Fruit fly (Drosophila melanogaster) whole organism, embryonic: ENCODE data around the gene MED27.

Source experiments
- Adf1 ChIP-seq: fragments of 200-800 bp; sonication (Bioruptor generic); IDR thresholded peaks from 2 replicates; pipeline ENCODE4 v1.3.6; 2022; ENCODE audit warnings: missing biosample characterization, missing genetic modification characterization
- CG10267 ChIP-seq: fragments of 200-800 bp; sonication (Bioruptor generic); optimal IDR thresholded peaks from 2 replicates; lab custom pipeline; 2018; ENCODE audit warnings: missing biosample characterization, mild to moderate bottlenecking, missing genetic modification characterization, moderate library complexity
- CG10654 ChIP-seq: fragments of 200-800 bp; sonication (Bioruptor generic); optimal IDR thresholded peaks from 2 replicates; lab custom pipeline; 2016; ENCODE audit warnings: missing biosample characterization, missing genetic modification characterization
- CG11560 ChIP-seq: fragments of 200-800 bp; sonication (Bioruptor generic); IDR thresholded peaks from 3 replicates; pipeline ENCODE4 v1.3.6; 2022; ENCODE audit warnings: missing biosample characterization, missing genetic modification characterization
- CG12219 ChIP-seq: fragments of 200-800 bp; sonication (Bioruptor generic); optimal IDR thresholded peaks from 3 replicates; lab custom pipeline; 2018; ENCODE audit warnings: missing biosample characterization, mild to moderate bottlenecking, missing genetic modification characterization
- CG12299 ChIP-seq: fragments of 200-800 bp; sonication (Bioruptor generic); optimal IDR thresholded peaks from 2 replicates; lab custom pipeline; 2018; ENCODE audit warnings: missing biosample characterization, mild to moderate bottlenecking, missing genetic modification characterization
- CG14050 ChIP-seq: fragments of 200-800 bp; sonication (Bioruptor generic); IDR thresholded peaks from 3 replicates; pipeline ENCODE4 v1.3.6; 2022; ENCODE audit warnings: missing biosample characterization, missing genetic modification characterization
- CG14441 ChIP-seq: fragments of 200-800 bp; sonication (Bioruptor generic); IDR thresholded peaks from 2 replicates; pipeline ENCODE4 v1.3.6; 2022; ENCODE audit warnings: missing biosample characterization, missing genetic modification characterization
- CG14965 ChIP-seq: fragments of 200-800 bp; sonication (Bioruptor generic); optimal IDR thresholded peaks from 2 replicates; lab custom pipeline; 2016; ENCODE audit warnings: missing biosample characterization, missing genetic modification characterization, borderline replicate concordance
- CG15514 ChIP-seq: fragments of 200-800 bp; sonication (Bioruptor generic); optimal IDR thresholded peaks from 3 replicates; lab custom pipeline; 2017; ENCODE audit warnings: missing biosample characterization, missing genetic modification characterization, mild to moderate bottlenecking, moderate library complexity, missing genetic modification reagents
- CG16863 ChIP-seq: fragments of 200-800 bp; sonication (Bioruptor generic); optimal IDR thresholded peaks from 3 replicates; lab custom pipeline; 2016; ENCODE audit warnings: missing biosample characterization, missing genetic modification characterization
- CG17912 ChIP-seq: fragments of 200-800 bp; sonication (Bioruptor generic); optimal IDR thresholded peaks from 2 replicates; lab custom pipeline; 2018; ENCODE audit warnings: missing biosample characterization, mild to moderate bottlenecking, missing genetic modification characterization
- CG1792 ChIP-seq: fragments of 200-800 bp; sonication (Bioruptor generic); optimal IDR thresholded peaks from 2 replicates; lab custom pipeline; 2016; ENCODE audit warnings: missing biosample characterization, missing genetic modification characterization
- CG30431 ChIP-seq: fragments of 200-800 bp; sonication (Bioruptor generic); optimal IDR thresholded peaks from 2 replicates; lab custom pipeline; 2017; ENCODE audit warnings: missing biosample characterization, missing genetic modification characterization
- CG31441 ChIP-seq: fragments of 200-800 bp; sonication (Bioruptor generic); IDR thresholded peaks from 2 replicates; pipeline ENCODE4 v1.3.6; 2022; ENCODE audit warnings: missing biosample characterization, missing genetic modification characterization
- CG3995 ChIP-seq: fragments of 200-800 bp; sonication (Bioruptor generic); optimal IDR thresholded peaks from 3 replicates; lab custom pipeline; 2016; ENCODE audit warnings: missing biosample characterization, missing genetic modification characterization
- CG42726 ChIP-seq: fragments of 200-800 bp; sonication (Bioruptor generic); IDR thresholded peaks from 2 replicates; pipeline ENCODE4 v1.3.6; 2022; ENCODE audit warnings: missing biosample characterization, missing genetic modification characterization; ENCODE audit not compliant: partially characterized antibody
- CG4404 ChIP-seq: fragments of 200-800 bp; sonication (Bioruptor generic); IDR thresholded peaks from 2 replicates; pipeline ENCODE4 v1.3.6; 2022; ENCODE audit warnings: missing biosample characterization, missing genetic modification characterization
- CG4424 ChIP-seq: fragments of 200-800 bp; sonication (Bioruptor generic); optimal IDR thresholded peaks from 3 replicates; lab custom pipeline; 2016; ENCODE audit warnings: missing biosample characterization, missing genetic modification characterization
- CG6272 ChIP-seq: fragments of 200-800 bp; sonication (Bioruptor generic); IDR thresholded peaks from 2 replicates; pipeline ENCODE4 v1.3.6; 2022; ENCODE audit warnings: missing biosample characterization, missing genetic modification characterization
- CG6791 ChIP-seq: fragments of 200-800 bp; sonication (Bioruptor generic); IDR thresholded peaks from 3 replicates; pipeline ENCODE4 v1.3.6; 2022; ENCODE audit warnings: missing biosample characterization, missing genetic modification characterization; ENCODE audit not compliant: partially characterized antibody
- CkIIα-i1 ChIP-seq: fragments of 200-800 bp; sonication (Bioruptor generic); IDR thresholded peaks from 2 replicates; pipeline ENCODE4 v1.3.6; 2022; ENCODE audit warnings: missing biosample characterization, missing genetic modification characterization
- Dek ChIP-seq: fragments of 200-800 bp; sonication (Bioruptor generic); optimal IDR thresholded peaks from 3 replicates; lab custom pipeline; 2019; ENCODE audit warnings: missing biosample characterization, mild to moderate bottlenecking, missing genetic modification characterization, moderate library complexity
- Dll ChIP-seq: fragments of 200-800 bp; sonication (Bioruptor generic); IDR thresholded peaks from 4 replicates; pipeline ENCODE4 v1.3.6; 2022; ENCODE audit warnings: missing biosample characterization, missing genetic modification characterization; ENCODE audit not compliant: partially characterized antibody
- Gug ChIP-seq: fragments of 200-800 bp; sonication (Bioruptor generic); IDR thresholded peaks from 4 replicates; pipeline ENCODE4 v1.3.6; 2022; ENCODE audit warnings: missing biosample characterization, missing genetic modification characterization
- Hsf ChIP-seq: fragments of 200-800 bp; sonication (Bioruptor generic); optimal IDR thresholded peaks from 3 replicates; lab custom pipeline; 2016; ENCODE audit warnings: missing biosample characterization, missing genetic modification characterization
- Meics ChIP-seq: fragments of 200-800 bp; sonication (Bioruptor generic); optimal IDR thresholded peaks from 2 replicates; lab custom pipeline; 2017; ENCODE audit warnings: missing biosample characterization, mild to moderate bottlenecking, missing genetic modification characterization
- Opbp ChIP-seq: fragments of 200-800 bp; sonication (Bioruptor generic); IDR thresholded peaks from 3 replicates; pipeline ENCODE4 v1.3.6; 2022; ENCODE audit warnings: missing biosample characterization, missing genetic modification characterization; ENCODE audit not compliant: partially characterized antibody
- PHDP ChIP-seq: fragments of 200-800 bp; sonication (Bioruptor generic); optimal IDR thresholded peaks from 3 replicates; lab custom pipeline; 2018; ENCODE audit warnings: missing biosample characterization, mild to moderate bottlenecking, missing genetic modification characterization, moderate library complexity
- Poxn ChIP-seq: fragments of 200-800 bp; sonication (Bioruptor generic); IDR thresholded peaks from 2 replicates; pipeline ENCODE4 v1.3.6; 2022; ENCODE audit warnings: missing biosample characterization, missing genetic modification characterization
- Ptx1 ChIP-seq: fragments of 200-800 bp; sonication (Bioruptor generic); IDR thresholded peaks from 2 replicates; pipeline ENCODE4 v1.3.6; 2022; ENCODE audit warnings: missing biosample characterization, missing genetic modification characterization
- Ravus ChIP-seq: fragments of 200-800 bp; sonication (Bioruptor generic); IDR thresholded peaks from 2 replicates; pipeline ENCODE4 v1.3.6; 2022; ENCODE audit warnings: missing biosample characterization, missing genetic modification characterization
- Trl ChIP-seq, 3 experiments: fragments of >200 bp in 2 of 3; fragments of 200-800 bp in 1 of 3; sonication (Bioruptor generic) in 1 of 3; optimal IDR thresholded peaks; 2 replicates in 1 of 3; 3 replicates in 2 of 3; lab custom pipeline; 2016 to 2017; ENCODE audit warnings: missing biosample characterization in 1 of 3, missing genetic modification characterization in 1 of 3
- br ChIP-seq: fragments of >200 bp; optimal IDR thresholded peaks from 2 replicates; lab custom pipeline; 2017
- cato ChIP-seq: fragments of 200-800 bp; sonication (Bioruptor generic); optimal IDR thresholded peaks from 2 replicates; lab custom pipeline; 2016; ENCODE audit warnings: missing biosample characterization, missing genetic modification characterization, borderline replicate concordance
- ci ChIP-seq: fragments of 200-800 bp; sonication (Bioruptor generic); IDR thresholded peaks from 3 replicates; pipeline ENCODE4 v1.3.6; 2022; ENCODE audit warnings: missing biosample characterization, missing genetic modification characterization
- jumu ChIP-seq: fragments of 200-800 bp; sonication (Bioruptor generic); optimal IDR thresholded peaks from 3 replicates; lab custom pipeline; 2016; ENCODE audit warnings: missing biosample characterization, missing genetic modification characterization
- lab ChIP-seq: fragments of 200-800 bp; sonication (Bioruptor generic); optimal IDR thresholded peaks from 3 replicates; lab custom pipeline; 2017; ENCODE audit warnings: missing biosample characterization, missing genetic modification characterization, mild to moderate bottlenecking, moderate library complexity, missing genetic modification reagents
- luna ChIP-seq: fragments of 200-800 bp; sonication (Bioruptor generic); optimal IDR thresholded peaks from 2 replicates; lab custom pipeline; 2016; ENCODE audit warnings: missing biosample characterization, missing genetic modification characterization
- mam ChIP-seq: fragments of 200-800 bp; sonication (Bioruptor generic); optimal IDR thresholded peaks from 3 replicates; lab custom pipeline; 2016; ENCODE audit warnings: missing biosample characterization, missing genetic modification characterization
- nom ChIP-seq: fragments of 200-800 bp; sonication (Bioruptor generic); optimal IDR thresholded peaks from 2 replicates; lab custom pipeline; 2017; ENCODE audit warnings: missing biosample characterization, missing genetic modification characterization, mild to moderate bottlenecking, moderate library complexity, missing genetic modification reagents
- schlank ChIP-seq: fragments of 200-800 bp; sonication (Bioruptor generic); optimal IDR thresholded peaks from 2 replicates; lab custom pipeline; 2018; ENCODE audit warnings: missing biosample characterization, mild to moderate bottlenecking, missing genetic modification characterization
- sisA ChIP-seq: fragments of 200-800 bp; sonication (Bioruptor generic); IDR thresholded peaks from 2 replicates; pipeline ENCODE4 v1.3.6; 2022; ENCODE audit warnings: missing biosample characterization, missing genetic modification characterization
- slou ChIP-seq: fragments of 200-800 bp; sonication (Bioruptor generic); optimal IDR thresholded peaks from 3 replicates; lab custom pipeline; 2016; ENCODE audit warnings: missing biosample characterization, missing genetic modification characterization
- tgo ChIP-seq: fragments of 200-800 bp; sonication (Bioruptor generic); IDR thresholded peaks from 3 replicates; pipeline ENCODE4 v1.3.6; 2022; ENCODE audit warnings: missing biosample characterization, missing genetic modification characterization
- tx ChIP-seq: fragments of 200-800 bp; sonication (Bioruptor generic); optimal IDR thresholded peaks from 2 replicates; lab custom pipeline; 2016; ENCODE audit warnings: missing biosample characterization, missing genetic modification characterization
- unc-4 ChIP-seq: fragments of 200-800 bp; sonication (Bioruptor generic); IDR thresholded peaks from 2 replicates; pipeline ENCODE4 v1.3.6; 2022; ENCODE audit warnings: missing biosample characterization, missing genetic modification characterization; ENCODE audit not compliant: partially characterized antibody
- unpg ChIP-seq: fragments of 200-800 bp; sonication (Bioruptor generic); optimal IDR thresholded peaks from 3 replicates; lab custom pipeline; 2018; ENCODE audit warnings: missing biosample characterization, mild to moderate bottlenecking, missing genetic modification characterization, moderate library complexity
- wdn ChIP-seq: fragments of 200-800 bp; sonication (Bioruptor generic); IDR thresholded peaks from 2 replicates; pipeline ENCODE4 v1.3.6; 2022; ENCODE audit warnings: missing biosample characterization, missing genetic modification characterization
- z ChIP-seq: fragments of 200-800 bp; sonication (Bioruptor generic); IDR thresholded peaks from 3 replicates; pipeline ENCODE4 v1.3.6; 2022; ENCODE audit warnings: missing biosample characterization, missing genetic modification characterization

The MED27 gene

dm6 chr3R:5705469-5706067 is 50.6 kb downstream of the MED27 start (continued):
- TF ChIP-seq CG12219 = peak; percentile 68
- TF ChIP-seq Hsf (GFP tag; lab: Kevin White, UChicago) = peak; percentile 54
- TF ChIP-seq jumu (GFP tag; lab: Kevin White, UChicago) = no peak
- peak; percentile 21 for TF ChIP-seq schlank (tag; lab: Kevin White, UChicago)
- TF ChIP-seq z (GFP tag; lab: Robert Waterston, UW) = no peak
- TF ChIP-seq CG1792 (GFP tag; lab: Kevin White, UChicago) = peak; percentile 3
- TF ChIP-seq tgo (GFP tag; lab: Robert Waterston, UW) = peak; percentile 39; the same call in 2 of the 3 replicates
- peak; percentile 1; the same call in 1 of the 2 replicates for TF ChIP-seq Ravus (GFP tag; lab: Robert Waterston, UW)
- peak; percentile 70 for TF ChIP-seq CG10267 (tag; lab: Kevin White, UChicago)
- TF ChIP-seq Ptx1 = peak; percentile 47; the same call in 1 of the 2 replicates
- TF ChIP-seq CG11560 (tag; lab: Robert Waterston, UW) = peak; percentile 15; the same call in 1 of the 3 replicates
- TF ChIP-seq CG6791 (GFP tag; lab: Robert Waterston, UW) = no peak
- no peak for TF ChIP-seq Adf1 (GFP tag; lab: Robert Waterston, UW)
- TF ChIP-seq Trl (optimal IDR thresholded peaks at IDR 0.05; lab: Kevin White, UChicago) = no peak
- TF ChIP-seq Trl (GFP tag; optimal IDR thresholded peaks at IDR 0.05; lab: Kevin White, UChicago) = peak; percentile 42
- no peak for TF ChIP-seq CG14441
- no peak for TF ChIP-seq CkIIα-i1
- TF ChIP-seq slou = peak; percentile 15
- TF ChIP-seq CG15514 (GFP tag; lab: Kevin White, UChicago) = no peak
- no peak for TF ChIP-seq unc-4 (GFP tag; lab: Robert Waterston, UW)
- no peak for TF ChIP-seq Dll
- TF ChIP-seq Meics = peak; percentile 68
- no peak for TF ChIP-seq CG42726
- TF ChIP-seq nom = no peak
- peak; percentile 36 for TF ChIP-seq cato (GFP tag; lab: Kevin White, UChicago)
- 0 out of 2 replicates have a peak, but pooled peaks have one; percentile 17 for TF ChIP-seq CG4404 (GFP tag; lab: Robert Waterston, UW)
- TF ChIP-seq CG14050 = no peak
- no peak for TF ChIP-seq wdn (GFP tag; lab: Robert Waterston, UW)
- TF ChIP-seq Dek (tag; lab: Kevin White, UChicago) = peak; percentile 47
- TF ChIP-seq unpg (GFP tag; lab: Kevin White, UChicago) = no peak
- no peak for TF ChIP-seq br
- peak; percentile 82 for TF ChIP-seq CG31441 (GFP tag; lab: Robert Waterston, UW)
- peak; percentile 79 for TF ChIP-seq PHDP (tag; lab: Kevin White, UChicago)
- TF ChIP-seq Gug (GFP tag; lab: Robert Waterston, UW) = peak; percentile 30; the same call in 1 of the 4 replicates
- peak; percentile 64 for TF ChIP-seq CG4424 (GFP tag; lab: Kevin White, UChicago)
- no peak for TF ChIP-seq Poxn (GFP tag; lab: Robert Waterston, UW)
- no peak for TF ChIP-seq CG3995
- TF ChIP-seq tx (GFP tag; lab: Kevin White, UChicago) = peak; percentile 54
- TF ChIP-seq CG12299 = peak; percentile 44
- TF ChIP-seq luna (GFP tag; lab: Kevin White, UChicago) = no peak
- no peak for TF ChIP-seq CG14965
- TF ChIP-seq CG10654 (GFP tag; lab: Kevin White, UChicago) = no peak
- no peak for TF ChIP-seq CG17912
- no peak for TF ChIP-seq CG30431
- TF ChIP-seq lab (GFP tag; lab: Kevin White, UChicago) = peak; percentile 66
- TF ChIP-seq CG16863 (GFP tag; lab: Kevin White, UChicago) = peak; percentile 29
- TF ChIP-seq CG6272 (GFP tag; lab: Robert Waterston, UW) = no peak
- TF ChIP-seq mam (GFP tag; lab: Kevin White, UChicago) = peak; percentile 36
- TF ChIP-seq sisA (GFP tag; lab: Robert Waterston, UW) = peak; percentile 39; the same call in 1 of the 2 replicates
- TF ChIP-seq Opbp = no peak
- TF ChIP-seq ci (GFP tag; lab: Robert Waterston, UW) = peak; percentile 58; the same call in 2 of the 3 replicates
